Fruit fly (Drosophila melanogaster): ENCODE data around the gene Fuca.
A peak's percentile ranks its signal among the peaks of the same experiment; 100 is the strongest.

Fuca gene

DNA sequence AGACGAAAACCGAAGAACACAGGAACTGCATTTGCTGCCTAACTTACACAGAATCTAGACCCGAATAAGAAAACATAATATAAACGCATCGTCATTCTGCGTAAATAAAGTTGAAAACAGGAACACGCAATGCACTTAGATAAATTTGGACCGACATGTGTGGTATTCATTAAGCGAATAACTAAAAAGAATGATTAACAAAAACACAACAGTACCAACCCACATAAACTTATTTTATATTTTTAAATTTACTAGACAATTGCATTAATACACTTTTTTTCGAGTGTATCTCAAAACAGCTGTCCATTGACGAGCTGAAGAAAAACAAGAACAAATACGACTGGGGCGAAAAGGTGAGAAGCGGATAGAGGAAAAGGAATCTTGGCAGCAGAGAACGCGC, 31.8 kb upstream of the Fuca start (continued):
- peak; percentile 64 for TF ChIP-seq slp2 (GFP tag; optimal IDR thresholded peaks at IDR 0.05)
- TF ChIP-seq CG30431 (GFP tag; optimal IDR thresholded peaks at IDR 0.05) = peak; percentile 80
- TF ChIP-seq Nf-YA (GFP tag; IDR thresholded peaks at IDR 0.05) = 0 out of 2 replicates have a peak, but pooled peaks have one; percentile 40
- TF ChIP-seq CG11696 (GFP tag; IDR thresholded peaks at IDR 0.05) = peak; percentile 67
- TF ChIP-seq H2.0 (GFP tag; IDR thresholded peaks at IDR 0.05) = peak; percentile 29; the same call in 1 of the 2 replicates
- peak; percentile 43; the same call in 1 of the 2 replicates for TF ChIP-seq Rfx (GFP tag; IDR thresholded peaks at IDR 0.05)
- peak in 1 of 2 experiments; percentile 94 for TF ChIP-seq bsh (GFP tag; optimal IDR thresholded peaks at IDR 0.05)
- TF ChIP-seq fd3F (GFP tag; optimal IDR thresholded peaks at IDR 0.05) = no peak
- TF ChIP-seq klu (GFP tag; IDR thresholded peaks at IDR 0.05) = peak; percentile 53; the same call in 1 of the 2 replicates
- peak; percentile 32 for TF ChIP-seq Myb (GFP tag; optimal IDR thresholded peaks at IDR 0.05)
- TF ChIP-seq Deaf1 (tag; optimal IDR thresholded peaks at IDR 0.05) = peak; percentile 53
- TF ChIP-seq CG31224 (GFP tag; IDR thresholded peaks at IDR 0.05) = peak; percentile 55; the same call in 1 of the 2 replicates
- TF ChIP-seq Ssrp (tag; optimal IDR thresholded peaks at IDR 0.05) = peak; percentile 88
- TF ChIP-seq schlank (tag; optimal IDR thresholded peaks at IDR 0.05) = no peak
- TF ChIP-seq unpg (GFP tag; optimal IDR thresholded peaks at IDR 0.05) = peak; percentile 86
- TF ChIP-seq zf30C (GFP tag; optimal IDR thresholded peaks at IDR 0.05) = peak; percentile 89
- TF ChIP-seq Dek (tag; optimal IDR thresholded peaks at IDR 0.05) = peak; percentile 36
- TF ChIP-seq tgo (GFP tag; IDR thresholded peaks at IDR 0.05) = peak; percentile 71
- TF ChIP-seq CG10979 (tag; optimal IDR thresholded peaks at IDR 0.05) = peak; percentile 96
- TF ChIP-seq tap (tag; optimal IDR thresholded peaks at IDR 0.05) = peak; percentile 78
- peak; percentile 68 for TF ChIP-seq Atf-2 (GFP tag; optimal IDR thresholded peaks at IDR 0.05)
- TF ChIP-seq vfl (GFP tag; optimal IDR thresholded peaks at IDR 0.05) = peak; percentile 33
- peak; percentile 93 for TF ChIP-seq gem (tag; optimal IDR thresholded peaks at IDR 0.05)
- peak; percentile 36 for TF ChIP-seq CG3163 (GFP tag; optimal IDR thresholded peaks at IDR 0.05)
- TF ChIP-seq CG2199 (GFP tag; IDR thresholded peaks at IDR 0.05) = no peak
- TF ChIP-seq shn (GFP tag; optimal IDR thresholded peaks at IDR 0.05) = peak; percentile 54
- peak; percentile 20 for TF ChIP-seq mam (GFP tag; optimal IDR thresholded peaks at IDR 0.05)
- TF ChIP-seq wor (GFP tag; IDR thresholded peaks at IDR 0.05) = no peak
- 0 out of 2 replicates have a peak, but pooled peaks have one; percentile 17 for TF ChIP-seq CG10321 (GFP tag; IDR thresholded peaks at IDR 0.05)
- TF ChIP-seq sug (tag; optimal IDR thresholded peaks at IDR 0.05) = peak; percentile 11
- TF ChIP-seq Mrtf (GFP tag; IDR thresholded peaks at IDR 0.05) = peak; percentile 61; the same call in 2 of the 3 replicates
- TF ChIP-seq CG30020 (tag; optimal IDR thresholded peaks at IDR 0.05) = peak; percentile 70
- peak; percentile 23 for TF ChIP-seq MESR4 (GFP tag; optimal IDR thresholded peaks at IDR 0.05)
- peak; percentile 79 for TF ChIP-seq row (GFP tag; IDR thresholded peaks at IDR 0.05)
- peak; percentile 48 for TF ChIP-seq CG13123 (GFP tag; optimal IDR thresholded peaks at IDR 0.05)
- TF ChIP-seq Poxn (GFP tag; IDR thresholded peaks at IDR 0.05) = no peak
- no peak for TF ChIP-seq gro (GFP tag; optimal IDR thresholded peaks at IDR 0.05)
- TF ChIP-seq CG2678 (tag; optimal IDR thresholded peaks at IDR 0.05) = peak; percentile 82
- TF ChIP-seq gfzf (GFP tag; optimal IDR thresholded peaks at IDR 0.05) = no peak
- TF ChIP-seq pb (GFP tag; optimal IDR thresholded peaks at IDR 0.05) = no peak
- TF ChIP-seq zfh2 (GFP tag; optimal IDR thresholded peaks at IDR 0.05) = no peak
- TF ChIP-seq E2f1 (GFP tag; IDR thresholded peaks at IDR 0.05) = peak; percentile 76
- no peak for TF ChIP-seq CG16779 (GFP tag; IDR thresholded peaks at IDR 0.05)
- no peak for TF ChIP-seq CG1792 (GFP tag; optimal IDR thresholded peaks at IDR 0.05)
- TF ChIP-seq cas (GFP tag; IDR thresholded peaks at IDR 0.05) = no peak
- TF ChIP-seq oc (tag; optimal IDR thresholded peaks at IDR 0.05) = peak; percentile 80
- peak; percentile 45; the same call in 1 of the 2 replicates for TF ChIP-seq Atf6 (GFP tag; IDR thresholded peaks at IDR 0.05)
- TF ChIP-seq CG43689 (GFP tag; IDR thresholded peaks at IDR 0.05) = 0 out of 2 replicates have a peak, but pooled peaks have one; percentile 32
- no peak for TF ChIP-seq ato (GFP tag; IDR thresholded peaks at IDR 0.05; ENCODE audit: partially characterized antibody)
- peak; percentile 40 for TF ChIP-seq pros (GFP tag; optimal IDR thresholded peaks at IDR 0.05)
- TF ChIP-seq CG7271 (tag; optimal IDR thresholded peaks at IDR 0.05) = peak; percentile 73
